5 fruit fly cellular contexts compared by ENCODE assay signal in genomic region chr3L:12336339-12336738, dm6.
TF ChIP-seq lines count a peak whose summit lies in the region.

Gene CG10418 (plus strand): TSS chr3L:12336676.

- peak; percentile 16 for TF ChIP-seq CTCF in whole organism, embryonic (GFP tag; optimal IDR thresholded peaks at IDR 0.05; lab: Kevin White, UChicago)

TF ChIP-seq in whole organism, adult, 20 proteins besides CTCF, POLR2A, EP300 and RAD21:
- TF ChIP-seq bab1 (GFP tag; optimal IDR thresholded peaks at IDR 0.05; lab: Kevin White, UChicago) (peak; percentile 6), CG14711 (tag; optimal IDR thresholded peaks at IDR 0.05; lab: Kevin White, UChicago) (peak; percentile 25), CG1620 (GFP tag; optimal IDR thresholded peaks at IDR 0.05; lab: Kevin White, UChicago) (peak; percentile 12), toe (GFP tag; optimal IDR thresholded peaks at IDR 0.05; lab: Kevin White, UChicago) (peak; percentile 47), tj (GFP tag; optimal IDR thresholded peaks at IDR 0.05; lab: Kevin White, UChicago) (no peak), cic (GFP tag; optimal IDR thresholded peaks at IDR 0.05; lab: Kevin White, UChicago) (no peak), pad (GFP tag; optimal IDR thresholded peaks at IDR 0.05; lab: Kevin White, UChicago) (no peak), CG12768 (GFP tag; optimal IDR thresholded peaks at IDR 0.05; lab: Kevin White, UChicago) (no peak), kay (GFP tag; lab: Kevin White, UChicago; ENCODE audit: borderline replicate concordance) (peak; percentile 35), CG33017 (tag; optimal IDR thresholded peaks at IDR 0.05; lab: Kevin White, UChicago) (no peak), CG5204 (GFP tag; optimal IDR thresholded peaks at IDR 0.05; lab: Kevin White, UChicago) (peak; percentile 18)

TF ChIP-seq in whole organism, embryonic, 481 proteins besides CTCF, POLR2A, EP300 and RAD21 (continues in another document):
- peak; percentile 30 for TF ChIP-seq bab2 (GFP tag; optimal IDR thresholded peaks at IDR 0.05; lab: Kevin White, UChicago)
- TF ChIP-seq gro (GFP tag; optimal IDR thresholded peaks at IDR 0.05; lab: Kevin White, UChicago) = no peak
- peak; percentile 90 for TF ChIP-seq Lhr (GFP tag; optimal IDR thresholded peaks at IDR 0.05; lab: Kevin White, UChicago)
- no peak for TF ChIP-seq CG4404 (GFP tag; IDR thresholded peaks at IDR 0.05; lab: Robert Waterston, UW)
- TF ChIP-seq prd (optimal IDR thresholded peaks at IDR 0.05; lab: Kevin White, UChicago) = no peak
- peak; percentile 66; the same call in 2 of the 3 replicates for TF ChIP-seq prd (GFP tag; IDR thresholded peaks at IDR 0.05; lab: Robert Waterston, UW)
- peak; percentile 69 for TF ChIP-seq hkb (optimal IDR thresholded peaks at IDR 0.05; lab: Kevin White, UChicago)
- 0 out of 2 replicates have a peak, but pooled peaks have one; percentile 16 for TF ChIP-seq hkb (GFP tag; IDR thresholded peaks at IDR 0.05; lab: Robert Waterston, UW)
- peak; percentile 67 for TF ChIP-seq sisA (GFP tag; IDR thresholded peaks at IDR 0.05; lab: Robert Waterston, UW)
- peak; percentile 39 for TF ChIP-seq Ptx1 (GFP tag; IDR thresholded peaks at IDR 0.05; lab: Robert Waterston, UW)
- TF ChIP-seq Ets65A (GFP tag; lab: Kevin White, UChicago) = peak; percentile 96
- peak; percentile 14 for TF ChIP-seq zfh2 (GFP tag; optimal IDR thresholded peaks at IDR 0.05; lab: Kevin White, UChicago)
- TF ChIP-seq ftz-f1 (GFP tag; optimal IDR thresholded peaks at IDR 0.05; lab: Kevin White, UChicago) = no peak
- TF ChIP-seq nmo (GFP tag; optimal IDR thresholded peaks at IDR 0.05; lab: Kevin White, UChicago) = peak; percentile 85
- TF ChIP-seq wor (GFP tag; IDR thresholded peaks at IDR 0.05; lab: Robert Waterston, UW) = no peak
- no peak for TF ChIP-seq CG7987 (GFP tag; optimal IDR thresholded peaks at IDR 0.05; lab: Kevin White, UChicago)
- peak; percentile 57 for TF ChIP-seq CG2120 (GFP tag; optimal IDR thresholded peaks at IDR 0.05; lab: Kevin White, UChicago)
- no peak for TF ChIP-seq CG15479 (GFP tag; optimal IDR thresholded peaks at IDR 0.05; lab: Kevin White, UChicago)
- TF ChIP-seq Rx (GFP tag; IDR thresholded peaks at IDR 0.05; lab: Robert Waterston, UW) = 0 out of 2 replicates have a peak, but pooled peaks have one; percentile 23
- TF ChIP-seq tio (GFP tag; optimal IDR thresholded peaks at IDR 0.05; lab: Kevin White, UChicago) = peak; percentile 30

TF ChIP-seq in whole organism, prepupa, 60 proteins besides CTCF, POLR2A, EP300 and RAD21 (continues in another document):
- TF ChIP-seq CG11762 (GFP tag; optimal IDR thresholded peaks at IDR 0.05; lab: Kevin White, UChicago; ENCODE audit: insufficient read depth) = no peak
- TF ChIP-seq esn (GFP tag; optimal IDR thresholded peaks at IDR 0.05; lab: Kevin White, UChicago) = no peak
- no peak for TF ChIP-seq Eip75B (GFP tag; optimal IDR thresholded peaks at IDR 0.05; lab: Kevin White, UChicago)
- no peak for TF ChIP-seq ss (GFP tag; optimal IDR thresholded peaks at IDR 0.05; lab: Kevin White, UChicago)
- no peak for TF ChIP-seq dsx (GFP tag; optimal IDR thresholded peaks at IDR 0.05; lab: Kevin White, UChicago; ENCODE audit: poor library complexity, severe bottlenecking)
- TF ChIP-seq Blimp-1 (GFP tag; optimal IDR thresholded peaks at IDR 0.05; lab: Kevin White, UChicago) = no peak
- TF ChIP-seq CG31627 (GFP tag; optimal IDR thresholded peaks at IDR 0.05; lab: Kevin White, UChicago) = peak; percentile 59
- no peak for TF ChIP-seq Eip93F (GFP tag; optimal IDR thresholded peaks at IDR 0.05; lab: Kevin White, UChicago)
- TF ChIP-seq Smox (GFP tag; optimal IDR thresholded peaks at IDR 0.05; lab: Kevin White, UChicago) = peak; percentile 15
- TF ChIP-seq CG3032 (tag; optimal IDR thresholded peaks at IDR 0.05; lab: Kevin White, UChicago) = no peak
- TF ChIP-seq CG11294 (GFP tag; IDR thresholded peaks at IDR 0.05; lab: Robert Waterston, UW) = no peak
- TF ChIP-seq CG8319 (GFP tag; optimal IDR thresholded peaks at IDR 0.05; lab: Kevin White, UChicago) = no peak
- no peak for TF ChIP-seq Eip78C (GFP tag; lab: Kevin White, UChicago)
- TF ChIP-seq fkh (GFP tag; optimal IDR thresholded peaks at IDR 0.05; lab: Kevin White, UChicago) = peak; percentile 13
- TF ChIP-seq CG16779 (tag; optimal IDR thresholded peaks at IDR 0.05; lab: Kevin White, UChicago) = no peak
- no peak for TF ChIP-seq CG6808 (GFP tag; optimal IDR thresholded peaks at IDR 0.05; lab: Kevin White, UChicago)
- no peak for TF ChIP-seq CG8119 (GFP tag; IDR thresholded peaks at IDR 0.05; lab: Robert Waterston, UW)
- TF ChIP-seq CG11902 (GFP tag; optimal IDR thresholded peaks at IDR 0.05; lab: Kevin White, UChicago) = no peak
- TF ChIP-seq cyc (GFP tag; optimal IDR thresholded peaks at IDR 0.05; lab: Kevin White, UChicago) = peak; percentile 43
- no peak for TF ChIP-seq CG10669 (GFP tag; optimal IDR thresholded peaks at IDR 0.05; lab: Kevin White, UChicago)
- TF ChIP-seq vri (GFP tag; optimal IDR thresholded peaks at IDR 0.05; lab: Kevin White, UChicago) = no peak
- no peak for TF ChIP-seq Lpt (GFP tag; optimal IDR thresholded peaks at IDR 0.05; lab: Kevin White, UChicago)

TF ChIP-seq in whole organism, pupa, 21 proteins besides CTCF, POLR2A, EP300 and RAD21:
- TF ChIP-seq EcR (GFP tag; optimal IDR thresholded peaks at IDR 0.05; lab: Kevin White, UChicago) (no peak), Ets98B (GFP tag; IDR thresholded peaks at IDR 0.05; lab: Robert Waterston, UW) (no peak), fd96Ca (GFP tag; IDR thresholded peaks at IDR 0.05; lab: Robert Waterston, UW) (no peak), CG10348 (GFP tag; IDR thresholded peaks at IDR 0.05; lab: Robert Waterston, UW) (no peak), CG4496 (GFP tag; IDR thresholded peaks at IDR 0.05; lab: Robert Waterston, UW) (no peak), D1 (tag; optimal IDR thresholded peaks at IDR 0.05; lab: Kevin White, UChicago) (peak; percentile 37)

TF ChIP-seq in whole organism, wandering third instar larva, 38 proteins besides CTCF, POLR2A, EP300 and RAD21:
- TF ChIP-seq sv (GFP tag; optimal IDR thresholded peaks at IDR 0.05; lab: Kevin White, UChicago) (peak; percentile 15), Abd-B (GFP tag; optimal IDR thresholded peaks at IDR 0.05; lab: Kevin White, UChicago) (no peak), foxo (GFP tag; optimal IDR thresholded peaks at IDR 0.05; lab: Kevin White, UChicago) (peak in 1 of 2 experiments; percentile 28), dl (GFP tag; optimal IDR thresholded peaks at IDR 0.05; lab: Kevin White, UChicago; ENCODE audit: insufficient read depth in 1 of 2, partially characterized antibody in 2 of 2) (no peak), Dif (GFP tag; optimal IDR thresholded peaks at IDR 0.05; lab: Kevin White, UChicago; ENCODE audit: partially characterized antibody) (peak; percentile 23), GATAd (GFP tag; optimal IDR thresholded peaks at IDR 0.05; lab: Kevin White, UChicago) (no peak), tai (GFP tag; optimal IDR thresholded peaks at IDR 0.05; lab: Kevin White, UChicago) (peak; percentile 55)
TF ChIP-seq in whole organism, wandering third instar larva: peak in this region for 4.
